Fruit fly (Drosophila melanogaster) whole organism, embryonic: ENCODE measurements around the gene lute.
A peak's percentile ranks its signal among the peaks of the same experiment; 100 is the strongest.

ENCODE experiments used
- BtbVII ChIP-seq: fragments of 200-800 bp; sonication (Bioruptor generic); optimal IDR thresholded peaks from 3 replicates; lab custom pipeline; 2017; ENCODE audit warnings: missing biosample characterization, mild to moderate bottlenecking, missing genetic modification characterization
- CG10274 ChIP-seq: fragments of 200-800 bp; sonication (Bioruptor generic); optimal IDR thresholded peaks from 3 replicates; lab custom pipeline; 2017; ENCODE audit warnings: missing biosample characterization, mild to moderate bottlenecking, missing genetic modification characterization
- CG10979 ChIP-seq: fragments of 200-800 bp; sonication (Bioruptor generic); optimal IDR thresholded peaks from 2 replicates; lab custom pipeline; 2018; ENCODE audit warnings: missing biosample characterization, mild to moderate bottlenecking, missing genetic modification characterization, moderate library complexity
- CG11696 ChIP-seq: fragments of 200-800 bp; sonication (Bioruptor generic); IDR thresholded peaks from 2 replicates; pipeline ENCODE4 v1.3.6; 2022; ENCODE audit warnings: missing biosample characterization, missing genetic modification characterization
- CG12659 ChIP-seq: fragments of 200-800 bp; sonication (Bioruptor generic); optimal IDR thresholded peaks from 3 replicates; lab custom pipeline; 2017; ENCODE audit warnings: mild to moderate bottlenecking, missing biosample characterization, missing genetic modification reagents, missing genetic modification characterization
- CG15479 ChIP-seq: fragments of 200-800 bp; sonication (Bioruptor generic); optimal IDR thresholded peaks from 3 replicates; lab custom pipeline; 2019; ENCODE audit warnings: missing biosample characterization, mild to moderate bottlenecking, missing genetic modification characterization, moderate library complexity
- CG2129 ChIP-seq: fragments of 200-800 bp; sonication (Bioruptor generic); IDR thresholded peaks from 2 replicates; pipeline ENCODE4 v1.3.6; 2022; ENCODE audit warnings: missing biosample characterization, missing genetic modification characterization; ENCODE audit not compliant: partially characterized antibody
- CG30431 ChIP-seq: fragments of 200-800 bp; sonication (Bioruptor generic); optimal IDR thresholded peaks from 2 replicates; lab custom pipeline; 2017; ENCODE audit warnings: missing biosample characterization, missing genetic modification characterization
- CG31441 ChIP-seq: fragments of 200-800 bp; sonication (Bioruptor generic); IDR thresholded peaks from 2 replicates; pipeline ENCODE4 v1.3.6; 2022; ENCODE audit warnings: missing biosample characterization, missing genetic modification characterization
- CG34224 ChIP-seq: fragments of 200-800 bp; sonication (Bioruptor generic); IDR thresholded peaks from 3 replicates; pipeline ENCODE4 v1.3.6; 2022; ENCODE audit warnings: missing biosample characterization, missing genetic modification characterization; ENCODE audit not compliant: partially characterized antibody
- CG4820 ChIP-seq: fragments of 200-800 bp; sonication (Bioruptor generic); optimal IDR thresholded peaks from 3 replicates; lab custom pipeline; 2016; ENCODE audit warnings: missing biosample characterization, missing genetic modification characterization
- CG7839 ChIP-seq: fragments of 200-800 bp; sonication (Bioruptor generic); optimal IDR thresholded peaks from 3 replicates; lab custom pipeline; 2018; ENCODE audit warnings: missing biosample characterization, mild to moderate bottlenecking, missing genetic modification characterization, moderate library complexity
- CG9437 ChIP-seq: fragments of 200-800 bp; sonication (Bioruptor generic); optimal IDR thresholded peaks from 2 replicates; lab custom pipeline; 2018; ENCODE audit warnings: missing biosample characterization, mild to moderate bottlenecking, missing genetic modification characterization
- CoRest ChIP-seq: fragments of 200-800 bp; sonication (Bioruptor generic); optimal IDR thresholded peaks from 3 replicates; lab custom pipeline; 2018; ENCODE audit warnings: missing biosample characterization, mild to moderate bottlenecking, missing genetic modification characterization, moderate library complexity
- D19A ChIP-seq: fragments of 200-800 bp; optimal IDR thresholded peaks from 3 replicates; lab custom pipeline; 2019; ENCODE audit warnings: missing biosample characterization, mild to moderate bottlenecking, missing genetic modification characterization, moderate library complexity
- Deaf1 ChIP-seq: fragments of 200-800 bp; optimal IDR thresholded peaks from 3 replicates; lab custom pipeline; 2019; ENCODE audit warnings: missing biosample characterization, mild to moderate bottlenecking, missing genetic modification characterization, moderate library complexity
- HLH3B ChIP-seq: fragments of 200-800 bp; sonication (Bioruptor generic); IDR thresholded peaks from 2 replicates; pipeline ENCODE4 v1.3.6; 2022; ENCODE audit warnings: missing biosample characterization, missing genetic modification characterization
- Hmr ChIP-seq: fragments of 200-800 bp; sonication (Bioruptor generic); optimal IDR thresholded peaks from 3 replicates; lab custom pipeline; 2017; ENCODE audit warnings: mild to moderate bottlenecking, missing biosample characterization, missing genetic modification reagents, missing genetic modification characterization
- Hr3 ChIP-seq: fragments of 200-800 bp; sonication (Bioruptor generic); optimal IDR thresholded peaks from 3 replicates; lab custom pipeline; 2016; ENCODE audit warnings: missing biosample characterization, missing genetic modification characterization
- Hr51 ChIP-seq, 2 experiments: fragments of 200-800 bp; sonication (Bioruptor generic); optimal IDR thresholded peaks; 2 replicates in 1 of 2; 3 replicates in 1 of 2; lab custom pipeline; 2016 to 2018; ENCODE audit warnings: missing biosample characterization in 2 of 2, missing genetic modification characterization in 2 of 2, mild to moderate bottlenecking in 1 of 2, moderate library complexity in 1 of 2
- Hsf ChIP-seq: fragments of 200-800 bp; sonication (Bioruptor generic); optimal IDR thresholded peaks from 3 replicates; lab custom pipeline; 2016; ENCODE audit warnings: missing biosample characterization, missing genetic modification characterization
- Med ChIP-seq: fragments of 200-800 bp; sonication (Bioruptor generic); peaks from one replicate; lab custom pipeline; 2016; ENCODE audit warnings: missing biosample characterization, missing genetic modification characterization, mild to moderate bottlenecking, inconsistent platforms, moderate library complexity
- NC2β ChIP-seq: fragments of 200-800 bp; sonication (Bioruptor generic); optimal IDR thresholded peaks from 2 replicates; lab custom pipeline; 2016; ENCODE audit warnings: missing biosample characterization, missing genetic modification characterization
- Oli ChIP-seq: fragments of 200-800 bp; sonication (Bioruptor generic); optimal IDR thresholded peaks from 2 replicates; lab custom pipeline; 2018; ENCODE audit warnings: missing biosample characterization, mild to moderate bottlenecking, missing genetic modification characterization, moderate library complexity
- Ptx1 ChIP-seq: fragments of 200-800 bp; sonication (Bioruptor generic); IDR thresholded peaks from 2 replicates; pipeline ENCODE4 v1.3.6; 2022; ENCODE audit warnings: missing biosample characterization, missing genetic modification characterization
- Sox100B ChIP-seq: fragments of 200-800 bp; sonication (Bioruptor generic); optimal IDR thresholded peaks from 3 replicates; lab custom pipeline; 2018; ENCODE audit warnings: missing biosample characterization, mild to moderate bottlenecking, missing genetic modification characterization
- Sox102F ChIP-seq: fragments of 200-800 bp; sonication (Bioruptor generic); optimal IDR thresholded peaks from 2 replicates; lab custom pipeline; 2018; ENCODE audit warnings: missing biosample characterization, mild to moderate bottlenecking, missing genetic modification characterization, moderate library complexity
- Ssrp ChIP-seq: fragments of 200-800 bp; sonication (Bioruptor generic); optimal IDR thresholded peaks from 2 replicates; lab custom pipeline; 2018; ENCODE audit warnings: missing biosample characterization, mild to moderate bottlenecking, missing genetic modification characterization, moderate library complexity
- Xrp1 ChIP-seq: fragments of 200-800 bp; sonication (Bioruptor generic); IDR thresholded peaks from 2 replicates; pipeline ENCODE4 v1.3.6; 2022; ENCODE audit warnings: missing biosample characterization, missing genetic modification characterization
- ara ChIP-seq: fragments of 200-800 bp; sonication (Bioruptor generic); IDR thresholded peaks from 2 replicates; pipeline ENCODE4 v1.3.6; 2022; ENCODE audit warnings: missing biosample characterization, missing genetic modification characterization
- bbx ChIP-seq: fragments of 200-800 bp; sonication (Bioruptor generic); IDR thresholded peaks from 2 replicates; pipeline ENCODE4 v1.3.6; 2022; ENCODE audit warnings: missing biosample characterization, missing genetic modification characterization; ENCODE audit not compliant: partially characterized antibody
- chn ChIP-seq: fragments of 200-800 bp; sonication (Bioruptor generic); optimal IDR thresholded peaks from 2 replicates; lab custom pipeline; 2016; ENCODE audit warnings: missing biosample characterization, missing genetic modification characterization
- ci ChIP-seq: fragments of 200-800 bp; sonication (Bioruptor generic); IDR thresholded peaks from 3 replicates; pipeline ENCODE4 v1.3.6; 2022; ENCODE audit warnings: missing biosample characterization, missing genetic modification characterization
- eve ChIP-seq, 2 experiments: fragments of >200 bp; optimal IDR thresholded peaks; 2 replicates each; lab custom pipeline; 2017; ENCODE audit warnings: missing biosample characterization in 2 of 2, missing genetic modification characterization in 2 of 2
- gem ChIP-seq: fragments of 200-800 bp; sonication (Bioruptor generic); optimal IDR thresholded peaks from 2 replicates; lab custom pipeline; 2019; ENCODE audit warnings: missing biosample characterization, mild to moderate bottlenecking, missing genetic modification characterization, moderate library complexity
- grau ChIP-seq: fragments of 200-800 bp; optimal IDR thresholded peaks from 3 replicates; lab custom pipeline; 2019; ENCODE audit warnings: missing biosample characterization, mild to moderate bottlenecking, missing genetic modification characterization, moderate library complexity
- grn ChIP-seq: fragments of 200-800 bp; sonication (Bioruptor generic); optimal IDR thresholded peaks from 3 replicates; lab custom pipeline; 2017; ENCODE audit warnings: missing biosample characterization, missing genetic modification characterization
- lola ChIP-seq, 3 experiments: fragments of >200 bp in 2 of 3; fragments of 200-800 bp in 1 of 3; sonication (Bioruptor generic) in 1 of 3; optimal IDR thresholded peaks; 2 replicates each; lab custom pipeline; 2017 to 2019; ENCODE audit warnings: missing biosample characterization in 3 of 3, missing genetic modification characterization in 3 of 3, mild to moderate bottlenecking in 1 of 3, moderate library complexity in 1 of 3
- phol ChIP-seq: fragments of 200-800 bp; sonication (Bioruptor generic); optimal IDR thresholded peaks from 3 replicates; lab custom pipeline; 2018; ENCODE audit warnings: missing biosample characterization, mild to moderate bottlenecking, missing genetic modification characterization, moderate library complexity
- sc ChIP-seq, 3 experiments: fragments of >200 bp in 2 of 3; fragments of 200-800 bp in 1 of 3; sonication (Bioruptor generic) in 1 of 3; optimal IDR thresholded peaks; 2 replicates in 2 of 3; 3 replicates in 1 of 3; lab custom pipeline; 2017; ENCODE audit warnings: mild to moderate bottlenecking in 1 of 3, missing biosample characterization in 1 of 3, missing genetic modification characterization in 1 of 3, missing genetic modification reagents in 1 of 3
- sob ChIP-seq: fragments of 200-800 bp; sonication (Bioruptor generic); IDR thresholded peaks from 2 replicates; pipeline ENCODE4 v1.3.6; 2022; ENCODE audit warnings: missing biosample characterization, missing genetic modification characterization
- sqz ChIP-seq: fragments of 200-800 bp; sonication (Bioruptor generic); optimal IDR thresholded peaks from 3 replicates; lab custom pipeline; 2018; ENCODE audit warnings: missing biosample characterization, mild to moderate bottlenecking, missing genetic modification characterization
- tll ChIP-seq, 2 experiments: fragments of 200-800 bp in 1 of 2; fragments of >200 bp in 1 of 2; sonication (Bioruptor generic) in 1 of 2; optimal IDR thresholded peaks; 2 replicates each; lab custom pipeline; 2017 to 2019; ENCODE audit warnings: missing biosample characterization in 2 of 2, missing genetic modification characterization in 2 of 2, mild to moderate bottlenecking in 1 of 2, moderate library complexity in 1 of 2
- trem ChIP-seq: fragments of 200-800 bp; optimal IDR thresholded peaks from 3 replicates; lab custom pipeline; 2019; ENCODE audit warnings: missing biosample characterization, mild to moderate bottlenecking, missing genetic modification characterization, moderate library complexity
- twi ChIP-seq: fragments of 200-800 bp; optimal IDR thresholded peaks from 2 replicates; lab custom pipeline; 2019; ENCODE audit warnings: missing biosample characterization, mild to moderate bottlenecking, missing genetic modification characterization, moderate library complexity
- zen ChIP-seq: fragments of 200-800 bp; sonication (Bioruptor generic); optimal IDR thresholded peaks from 3 replicates; lab custom pipeline; 2018; ENCODE audit warnings: missing biosample characterization, mild to moderate bottlenecking, missing genetic modification characterization, moderate library complexity

The lute gene

dm6 chr3R:17394318-17395188 is 14.8 kb downstream of the lute start, which contains the start of gene CREG:
Gene CREG, minus strand, starts transcription at chr3R:17394640.
- TF ChIP-seq CG11696 (GFP tag; lab: Robert Waterston, UW) (no peak), ci (GFP tag; lab: Robert Waterston, UW) (no peak), CG4820 (GFP tag; lab: Kevin White, UChicago) (peak; percentile 8), Hr51 (GFP tag; optimal IDR thresholded peaks at IDR 0.05; lab: Kevin White, UChicago) (peak in 1 of 2 experiments; percentile 15), Hsf (GFP tag; lab: Kevin White, UChicago) (peak; percentile 29), ara (GFP tag; lab: Robert Waterston, UW) (0 out of 2 replicates have a peak, but pooled peaks have one; percentile 18), Oli (tag; lab: Kevin White, UChicago) (peak; percentile 16), CG31441 (GFP tag; lab: Robert Waterston, UW) (peak; percentile 36; the same call in 1 of the 2 replicates), CG30431 (GFP tag; lab: Kevin White, UChicago) (no peak), CG12659 (peak; percentile 20), CG10274 (GFP tag; lab: Kevin White, UChicago) (peak; percentile 1), Sox100B (GFP tag; lab: Kevin White, UChicago) (peak; percentile 52), lola (GFP tag; optimal IDR thresholded peaks at IDR 0.05; lab: Kevin White, UChicago) (peak in 1 of 3 experiments; percentile 57), CG10979 (peak; percentile 24), phol (peak; percentile 17), CG34224 (GFP tag; lab: Robert Waterston, UW) (no peak), eve (GFP tag; optimal IDR thresholded peaks at IDR 0.05; lab: Kevin White, UChicago) (peak in 1 of 2 experiments; percentile 13), HLH3B (GFP tag; lab: Robert Waterston, UW) (no peak), bbx (GFP tag; lab: Robert Waterston, UW) (no peak), Ssrp (tag; lab: Kevin White, UChicago) (no peak), tll (GFP tag; optimal IDR thresholded peaks at IDR 0.05; lab: Kevin White, UChicago) (peak in 1 of 2 experiments; percentile 91), sob (GFP tag; lab: Robert Waterston, UW) (no peak), sc (optimal IDR thresholded peaks at IDR 0.05; lab: Kevin White, UChicago) (no peak), sc (GFP tag; optimal IDR thresholded peaks at IDR 0.05; lab: Kevin White, UChicago) (peak; percentile 35), twi (tag; lab: Kevin White, UChicago) (peak; percentile 52), Deaf1 (tag; lab: Kevin White, UChicago) (no peak), Xrp1 (peak; percentile 24; the same call in 1 of the 2 replicates), D19A (tag; lab: Kevin White, UChicago) (peak; percentile 21), gem (tag; lab: Kevin White, UChicago) (peak; percentile 52), trem (tag; lab: Kevin White, UChicago) (no peak), chn (GFP tag; lab: Kevin White, UChicago) (peak; percentile 0), CG15479 (peak; percentile 95), NC2β (GFP tag; lab: Kevin White, UChicago) (peak; percentile 15), zen (tag; lab: Kevin White, UChicago) (peak; percentile 90), Hr3 (GFP tag; lab: Kevin White, UChicago) (no peak), grn (GFP tag; lab: Kevin White, UChicago) (peak; percentile 35), grau (tag; lab: Kevin White, UChicago) (peak; percentile 40), CoRest (peak; percentile 45), Med (GFP tag; lab: Kevin White, UChicago) (peak; percentile 71), CG2129 (GFP tag; lab: Robert Waterston, UW) (no peak), sqz (GFP tag; lab: Kevin White, UChicago) (no peak), Sox102F (GFP tag; lab: Kevin White, UChicago) (peak; percentile 24), BtbVII (GFP tag; lab: Kevin White, UChicago) (peak; percentile 15), Ptx1 (0 out of 2 replicates have a peak, but pooled peaks have one; percentile 31), CG7839 (tag; lab: Kevin White, UChicago) (peak; percentile 28), CG9437 (GFP tag; lab: Kevin White, UChicago) (peak; percentile 47), Hmr (GFP tag; lab: Kevin White, UChicago) (peak; percentile 5)
